Worm (Caenorhabditis elegans) whole organism, L4/young adult: ENCODE results near the gene ZK1098.3.

Experiments
- W03F9.2 ChIP-seq: fragments of 150-350 bp; optimal IDR thresholded peaks from 2 replicates; lab custom pipeline; 2014; ENCODE audit warnings: missing biosample characterization, missing genetic modification characterization
- dao-5 ChIP-seq: sonication (generic microtip); optimal IDR thresholded peaks from 2 replicates; lab custom pipeline; 2016; ENCODE audit warnings: missing genotype, missing genetic modification characterization, moderate library complexity, missing compliant biosample characterization
- him-1 ChIP-seq: sonication (generic microtip); optimal IDR thresholded peaks from 2 replicates; lab custom pipeline; 2016; ENCODE audit warnings: missing genotype, missing genetic modification reagents, missing genetic modification characterization, missing compliant biosample characterization

ce11 chrIII:9504347-9504746, 34.2 kb downstream of the ZK1098.3 start:
- TF ChIP-seq W03F9.2 (no peak), him-1 (tag; lab: Kevin White, UChicago) (no peak), dao-5 (tag; lab: Kevin White, UChicago) (no peak)
